Fruit fly (Drosophila melanogaster) whole organism, embryonic: ENCODE measurements around the gene jv.
A peak's percentile ranks its signal among the peaks of the same experiment; 100 is the strongest.

Source experiments
- Blimp-1 ChIP-seq: fragments of 200-800 bp; sonication (Bioruptor generic); optimal IDR thresholded peaks from 3 replicates; lab custom pipeline; 2018; ENCODE audit warnings: missing biosample characterization, missing genetic modification characterization, mild to moderate bottlenecking, moderate library complexity, missing genetic modification reagents
- CG10147 ChIP-seq: fragments of 200-800 bp; sonication (Bioruptor generic); optimal IDR thresholded peaks from 2 replicates; lab custom pipeline; 2019; ENCODE audit warnings: missing biosample characterization, mild to moderate bottlenecking, missing genetic modification characterization, moderate library complexity
- CG10274 ChIP-seq: fragments of 200-800 bp; sonication (Bioruptor generic); optimal IDR thresholded peaks from 3 replicates; lab custom pipeline; 2017; ENCODE audit warnings: missing biosample characterization, mild to moderate bottlenecking, missing genetic modification characterization
- CG10959 ChIP-seq: fragments of 200-800 bp; sonication (Bioruptor generic); IDR thresholded peaks from 2 replicates; pipeline ENCODE4 v1.3.6; 2022; ENCODE audit warnings: missing biosample characterization, missing genetic modification characterization
- CG11247 ChIP-seq: fragments of 200-800 bp; sonication (Bioruptor generic); IDR thresholded peaks from 2 replicates; pipeline ENCODE4 v1.3.6; 2022; ENCODE audit warnings: missing biosample characterization, missing genetic modification characterization
- CG12071 ChIP-seq: fragments of 200-800 bp; sonication (Bioruptor generic); optimal IDR thresholded peaks from 3 replicates; lab custom pipeline; 2018; ENCODE audit warnings: missing biosample characterization, mild to moderate bottlenecking, missing genetic modification characterization
- CG12219 ChIP-seq: fragments of 200-800 bp; sonication (Bioruptor generic); optimal IDR thresholded peaks from 3 replicates; lab custom pipeline; 2018; ENCODE audit warnings: missing biosample characterization, mild to moderate bottlenecking, missing genetic modification characterization
- CG13424 ChIP-seq: fragments of 200-800 bp; sonication (Bioruptor generic); optimal IDR thresholded peaks from 2 replicates; lab custom pipeline; 2019; ENCODE audit warnings: missing biosample characterization, mild to moderate bottlenecking, missing genetic modification characterization, moderate library complexity
- CG16815 ChIP-seq: fragments of 200-800 bp; sonication (Bioruptor generic); optimal IDR thresholded peaks from 3 replicates; lab custom pipeline; 2017; ENCODE audit warnings: missing biosample characterization, mild to moderate bottlenecking, missing genetic modification characterization
- CG1832 ChIP-seq: fragments of 200-800 bp; sonication (Bioruptor generic); optimal IDR thresholded peaks from 2 replicates; lab custom pipeline; 2017; ENCODE audit warnings: missing biosample characterization, mild to moderate bottlenecking, missing genetic modification characterization, inconsistent platforms
- CG18599 ChIP-seq: fragments of 200-800 bp; sonication (Bioruptor generic); optimal IDR thresholded peaks from 3 replicates; lab custom pipeline; 2017; ENCODE audit warnings: missing biosample characterization, missing genetic modification characterization, mild to moderate bottlenecking, moderate library complexity, missing genetic modification reagents
- CG3847 ChIP-seq: fragments of 200-800 bp; sonication (Bioruptor generic); IDR thresholded peaks from 2 replicates; pipeline ENCODE4 v1.3.6; 2022; ENCODE audit warnings: missing biosample characterization, missing genetic modification characterization
- CG4360 ChIP-seq: fragments of 200-800 bp; sonication (Bioruptor generic); IDR thresholded peaks from 2 replicates; pipeline ENCODE4 v1.3.6; 2022; ENCODE audit warnings: missing biosample characterization, missing genetic modification characterization
- CG6272 ChIP-seq: fragments of 200-800 bp; sonication (Bioruptor generic); IDR thresholded peaks from 2 replicates; pipeline ENCODE4 v1.3.6; 2022; ENCODE audit warnings: missing biosample characterization, missing genetic modification characterization
- CG6765 ChIP-seq: fragments of 200-800 bp; sonication (Bioruptor generic); optimal IDR thresholded peaks from 3 replicates; lab custom pipeline; 2017; ENCODE audit warnings: missing biosample characterization, mild to moderate bottlenecking, missing genetic modification characterization
- CG6813 ChIP-seq: fragments of 200-800 bp; sonication (Bioruptor generic); optimal IDR thresholded peaks from 2 replicates; lab custom pipeline; 2017; ENCODE audit warnings: missing biosample characterization, missing genetic modification characterization, mild to moderate bottlenecking, moderate library complexity, missing genetic modification reagents
- CG7839 ChIP-seq: fragments of 200-800 bp; sonication (Bioruptor generic); optimal IDR thresholded peaks from 3 replicates; lab custom pipeline; 2018; ENCODE audit warnings: missing biosample characterization, mild to moderate bottlenecking, missing genetic modification characterization, moderate library complexity
- CG7963 ChIP-seq: fragments of 200-800 bp; sonication (Bioruptor generic); IDR thresholded peaks from 3 replicates; pipeline ENCODE4 v1.3.6; 2022; ENCODE audit warnings: missing biosample characterization, missing genetic modification characterization; ENCODE audit not compliant: partially characterized antibody
- CG7987 ChIP-seq: fragments of 200-800 bp; sonication (Bioruptor generic); optimal IDR thresholded peaks from 2 replicates; lab custom pipeline; 2018; ENCODE audit warnings: missing biosample characterization, mild to moderate bottlenecking, missing genetic modification characterization, moderate library complexity
- CrebB ChIP-seq: fragments of 200-800 bp; sonication (Bioruptor generic); optimal IDR thresholded peaks from 3 replicates; lab custom pipeline; 2018; ENCODE audit warnings: missing biosample characterization, mild to moderate bottlenecking, missing genetic modification characterization
- Dip2 ChIP-seq: fragments of 200-800 bp; sonication (Bioruptor generic); IDR thresholded peaks from 2 replicates; pipeline ENCODE4 v1.3.6; 2022; ENCODE audit warnings: missing biosample characterization, missing genetic modification characterization
- E2f2 ChIP-seq: fragments of 200-800 bp; sonication (Bioruptor generic); IDR thresholded peaks from 2 replicates; pipeline ENCODE4 v1.3.6; 2022; ENCODE audit warnings: missing biosample characterization, missing genetic modification characterization
- Eip74EF ChIP-seq, 2 experiments: fragments of 200-800 bp in 1 of 2; fragments of >200 bp in 1 of 2; sonication (Bioruptor generic) in 1 of 2; optimal IDR thresholded peaks; 2 replicates each; lab custom pipeline; 2017 to 2019; ENCODE audit warnings: missing biosample characterization in 2 of 2, missing genetic modification characterization in 2 of 2, mild to moderate bottlenecking in 1 of 2, moderate library complexity in 1 of 2
- HLH3B ChIP-seq: fragments of 200-800 bp; sonication (Bioruptor generic); IDR thresholded peaks from 2 replicates; pipeline ENCODE4 v1.3.6; 2022; ENCODE audit warnings: missing biosample characterization, missing genetic modification characterization
- HLH4C ChIP-seq: fragments of 200-800 bp; sonication (Bioruptor generic); IDR thresholded peaks from 3 replicates; pipeline ENCODE4 v1.3.6; 2022; ENCODE audit warnings: missing biosample characterization, missing genetic modification characterization; ENCODE audit not compliant: partially characterized antibody
- Hmx ChIP-seq: fragments of 200-800 bp; sonication (Bioruptor generic); optimal IDR thresholded peaks from 2 replicates; lab custom pipeline; 2016; ENCODE audit warnings: missing biosample characterization, missing genetic modification characterization
- Jarid2 ChIP-seq: fragments of 200-800 bp; sonication (Bioruptor generic); optimal IDR thresholded peaks from 3 replicates; lab custom pipeline; 2017; ENCODE audit warnings: mild to moderate bottlenecking, missing biosample characterization, missing genetic modification reagents, missing genetic modification characterization
- Nf-YA ChIP-seq: fragments of 200-800 bp; sonication (Bioruptor generic); IDR thresholded peaks from 2 replicates; pipeline ENCODE4 v1.3.6; 2022; ENCODE audit warnings: missing biosample characterization, missing genetic modification characterization
- Oli ChIP-seq: fragments of 200-800 bp; sonication (Bioruptor generic); optimal IDR thresholded peaks from 2 replicates; lab custom pipeline; 2018; ENCODE audit warnings: missing biosample characterization, mild to moderate bottlenecking, missing genetic modification characterization, moderate library complexity
- Sox100B ChIP-seq: fragments of 200-800 bp; sonication (Bioruptor generic); optimal IDR thresholded peaks from 3 replicates; lab custom pipeline; 2018; ENCODE audit warnings: missing biosample characterization, mild to moderate bottlenecking, missing genetic modification characterization
- Spps ChIP-seq: fragments of 200-800 bp; sonication (Bioruptor generic); optimal IDR thresholded peaks from 2 replicates; lab custom pipeline; 2018; ENCODE audit warnings: missing biosample characterization, mild to moderate bottlenecking, missing genetic modification characterization
- ac ChIP-seq: fragments of 200-800 bp; sonication (Bioruptor generic); optimal IDR thresholded peaks from 3 replicates; lab custom pipeline; 2017; ENCODE audit warnings: missing biosample characterization, mild to moderate bottlenecking, missing genetic modification characterization
- ase ChIP-seq: fragments of 200-800 bp; sonication (Bioruptor generic); IDR thresholded peaks from 3 replicates; pipeline ENCODE4 v1.3.6; 2022; ENCODE audit warnings: missing biosample characterization, missing genetic modification characterization
- bcd ChIP-seq: fragments of 200-800 bp; sonication (Bioruptor generic); optimal IDR thresholded peaks from 2 replicates; lab custom pipeline; 2017; ENCODE audit warnings: missing biosample characterization, mild to moderate bottlenecking, missing genetic modification characterization
- bsh ChIP-seq, 2 experiments: fragments of 200-800 bp; sonication (Bioruptor generic); optimal IDR thresholded peaks; 2 replicates each; lab custom pipeline; 2017 to 2018; ENCODE audit warnings: mild to moderate bottlenecking in 2 of 2, missing biosample characterization in 2 of 2, missing genetic modification characterization in 2 of 2, moderate library complexity in 1 of 2
- dan ChIP-seq: fragments of 200-800 bp; sonication (Bioruptor generic); IDR thresholded peaks from 2 replicates; pipeline ENCODE4 v1.3.6; 2022; ENCODE audit warnings: missing biosample characterization, missing genetic modification characterization
- dati ChIP-seq: fragments of 200-800 bp; sonication (Bioruptor generic); IDR thresholded peaks from 2 replicates; pipeline ENCODE4 v1.3.6; 2022; ENCODE audit warnings: missing biosample characterization, missing genetic modification characterization
- esg ChIP-seq: fragments of 200-800 bp; sonication (Bioruptor generic); conservative IDR thresholded peaks from 2 replicates; pipeline ENCODE4 v1.3.6; 2022; ENCODE audit warnings: missing biosample characterization, missing genetic modification characterization
- gce ChIP-seq: fragments of 200-800 bp; sonication (Bioruptor generic); IDR thresholded peaks from 3 replicates; pipeline ENCODE4 v1.3.6; 2022; ENCODE audit warnings: missing biosample characterization, missing genetic modification characterization
- h ChIP-seq: fragments of >200 bp; optimal IDR thresholded peaks from 2 replicates; lab custom pipeline; 2017
- kah ChIP-seq: fragments of 200-800 bp; sonication (Bioruptor generic); optimal IDR thresholded peaks from 2 replicates; lab custom pipeline; 2018; ENCODE audit warnings: missing biosample characterization, mild to moderate bottlenecking, missing genetic modification characterization
- pho ChIP-seq: fragments of 200-800 bp; sonication (Bioruptor generic); optimal IDR thresholded peaks from 2 replicates; lab custom pipeline; 2016; ENCODE audit warnings: missing biosample characterization, missing genetic modification characterization
- pita ChIP-seq: fragments of 200-800 bp; sonication (Bioruptor generic); optimal IDR thresholded peaks from 2 replicates; lab custom pipeline; 2017; ENCODE audit warnings: missing biosample characterization, mild to moderate bottlenecking, missing genetic modification characterization
- schlank ChIP-seq: fragments of 200-800 bp; sonication (Bioruptor generic); optimal IDR thresholded peaks from 2 replicates; lab custom pipeline; 2018; ENCODE audit warnings: missing biosample characterization, mild to moderate bottlenecking, missing genetic modification characterization
- sob ChIP-seq: fragments of 200-800 bp; sonication (Bioruptor generic); IDR thresholded peaks from 2 replicates; pipeline ENCODE4 v1.3.6; 2022; ENCODE audit warnings: missing biosample characterization, missing genetic modification characterization
- stwl ChIP-seq: fragments of 200-800 bp; sonication (Bioruptor generic); optimal IDR thresholded peaks from 3 replicates; lab custom pipeline; 2018; ENCODE audit warnings: missing biosample characterization, mild to moderate bottlenecking, missing genetic modification characterization, moderate library complexity
- tup ChIP-seq: fragments of 200-800 bp; sonication (Bioruptor generic); optimal IDR thresholded peaks from 2 replicates; lab custom pipeline; 2016; ENCODE audit warnings: missing biosample characterization, mild to moderate bottlenecking, missing genetic modification characterization, moderate library complexity
- unpg ChIP-seq: fragments of 200-800 bp; sonication (Bioruptor generic); optimal IDR thresholded peaks from 3 replicates; lab custom pipeline; 2018; ENCODE audit warnings: missing biosample characterization, mild to moderate bottlenecking, missing genetic modification characterization, moderate library complexity
- wek ChIP-seq: fragments of 200-800 bp; sonication (Bioruptor generic); optimal IDR thresholded peaks from 3 replicates; lab custom pipeline; 2018; ENCODE audit warnings: missing biosample characterization, mild to moderate bottlenecking, missing genetic modification characterization, moderate library complexity
- zfh2 ChIP-seq: fragments of 200-800 bp; sonication (Bioruptor generic); optimal IDR thresholded peaks from 2 replicates; lab custom pipeline; 2016; ENCODE audit warnings: missing biosample characterization, missing genetic modification characterization

The jv gene

dm6 chr3L:6576709-6577108 is 12.6 kb downstream of the jv start (continued):
- TF ChIP-seq Eip74EF (GFP tag; optimal IDR thresholded peaks at IDR 0.05; lab: Kevin White, UChicago) (no peak), kah (GFP tag; lab: Kevin White, UChicago) (peak; percentile 41), wek (GFP tag; lab: Kevin White, UChicago) (no peak), Sox100B (GFP tag; lab: Kevin White, UChicago) (peak; percentile 50), pho (GFP tag; lab: Kevin White, UChicago) (no peak), CG10959 (GFP tag; lab: Robert Waterston, UW) (no peak), HLH4C (GFP tag; lab: Robert Waterston, UW) (no peak), sob (peak; percentile 66), schlank (no peak), CG16815 (GFP tag; lab: Kevin White, UChicago) (peak; percentile 1), CG7839 (tag; lab: Kevin White, UChicago) (peak; percentile 76), CG6272 (GFP tag; lab: Robert Waterston, UW) (no peak), bcd (peak; percentile 57), CG6765 (GFP tag; lab: Kevin White, UChicago) (peak; percentile 18), CG7987 (GFP tag; lab: Kevin White, UChicago) (no peak), Spps (tag; lab: Kevin White, UChicago) (no peak), HLH3B (GFP tag; lab: Robert Waterston, UW) (peak; percentile 49; the same call in 1 of the 2 replicates), Blimp-1 (GFP tag; lab: Kevin White, UChicago) (no peak), tup (GFP tag; lab: Kevin White, UChicago) (no peak), CG18599 (GFP tag; lab: Kevin White, UChicago) (peak; percentile 80), CG13424 (tag; lab: Kevin White, UChicago) (peak; percentile 68), h (no peak), CG1832 (GFP tag; lab: Kevin White, UChicago) (no peak), Oli (tag; lab: Kevin White, UChicago) (peak; percentile 83), CG10147 (GFP tag; lab: Kevin White, UChicago) (peak; percentile 31), stwl (tag; lab: Kevin White, UChicago) (no peak), gce (GFP tag; lab: Robert Waterston, UW) (peak; percentile 75; the same call in 2 of the 3 replicates), CrebB (tag; lab: Kevin White, UChicago) (peak; percentile 27), dan (GFP tag; lab: Robert Waterston, UW) (0 out of 2 replicates have a peak, but pooled peaks have one; percentile 36), Jarid2 (GFP tag; lab: Kevin White, UChicago) (peak; percentile 11), Dip2 (GFP tag; lab: Robert Waterston, UW) (no peak), pita (GFP tag; lab: Kevin White, UChicago) (no peak), CG12071 (GFP tag; lab: Kevin White, UChicago) (peak; percentile 77), CG10274 (GFP tag; lab: Kevin White, UChicago) (peak; percentile 23), CG6813 (GFP tag; lab: Kevin White, UChicago) (peak; percentile 54), dati (no peak), bsh (GFP tag; optimal IDR thresholded peaks at IDR 0.05; lab: Kevin White, UChicago) (no peak), CG7963 (no peak), unpg (GFP tag; lab: Kevin White, UChicago) (peak; percentile 69), esg (peak; percentile 63), CG3847 (peak; percentile 54), Nf-YA (peak; percentile 66), ac (GFP tag; lab: Kevin White, UChicago) (no peak), CG11247 (GFP tag; lab: Robert Waterston, UW) (0 out of 2 replicates have a peak, but pooled peaks have one; percentile 44), CG4360 (GFP tag; lab: Robert Waterston, UW) (no peak), Hmx (GFP tag; lab: Kevin White, UChicago) (no peak), zfh2 (GFP tag; lab: Kevin White, UChicago) (no peak), E2f2 (GFP tag; lab: Robert Waterston, UW) (peak; percentile 46; the same call in 1 of the 2 replicates), CG12219 (GFP tag; lab: Kevin White, UChicago) (peak; percentile 68), ase (GFP tag; lab: Robert Waterston, UW) (peak; percentile 72; the same call in 2 of the 3 replicates)
